Fruit fly (Drosophila melanogaster) whole organism, embryonic: ENCODE measurements around the gene Twdlalpha.
A peak's percentile ranks its signal among the peaks of the same experiment; 100 is the strongest.

Source experiments
- B-H1 ChIP-seq: fragments of 200-800 bp; sonication (Bioruptor generic); IDR thresholded peaks from 3 replicates; pipeline ENCODE4 v1.3.6; 2022; ENCODE audit warnings: missing biosample characterization, missing genetic modification characterization
- CG10366 ChIP-seq: fragments of 200-800 bp; sonication (Bioruptor generic); IDR thresholded peaks from 2 replicates; pipeline ENCODE4 v1.3.6; 2022; ENCODE audit warnings: missing biosample characterization, missing genetic modification characterization
- CG11456 ChIP-seq: fragments of 200-800 bp; sonication (Bioruptor generic); IDR thresholded peaks from 3 replicates; pipeline ENCODE4 v1.3.6; 2022; ENCODE audit warnings: missing biosample characterization, missing genetic modification characterization
- CG12744 ChIP-seq: fragments of 200-800 bp; sonication (Bioruptor generic); optimal IDR thresholded peaks from 2 replicates; lab custom pipeline; 2016; ENCODE audit warnings: missing biosample characterization, missing genetic modification characterization
- CG1602 ChIP-seq: fragments of 200-800 bp; sonication (Bioruptor generic); optimal IDR thresholded peaks from 3 replicates; lab custom pipeline; 2016; ENCODE audit warnings: missing biosample characterization, missing genetic modification characterization
- CG17186 ChIP-seq: fragments of 200-800 bp; sonication (Bioruptor generic); optimal IDR thresholded peaks from 3 replicates; lab custom pipeline; 2017; ENCODE audit warnings: missing biosample characterization, missing genetic modification reagents, missing genetic modification characterization
- CG2712 ChIP-seq: fragments of 200-800 bp; optimal IDR thresholded peaks from 3 replicates; lab custom pipeline; 2019; ENCODE audit warnings: missing biosample characterization, mild to moderate bottlenecking, missing genetic modification characterization, moderate library complexity
- CG6683 ChIP-seq: fragments of 200-800 bp; sonication (Bioruptor generic); optimal IDR thresholded peaks from 2 replicates; lab custom pipeline; 2017; ENCODE audit warnings: missing biosample characterization, mild to moderate bottlenecking, missing genetic modification characterization, missing genetic modification reagents
- CG6813 ChIP-seq: fragments of 200-800 bp; sonication (Bioruptor generic); optimal IDR thresholded peaks from 2 replicates; lab custom pipeline; 2017; ENCODE audit warnings: missing biosample characterization, missing genetic modification characterization, mild to moderate bottlenecking, moderate library complexity, missing genetic modification reagents
- CG6854 ChIP-seq: fragments of 200-800 bp; sonication (Bioruptor generic); optimal IDR thresholded peaks from 3 replicates; lab custom pipeline; 2017; ENCODE audit warnings: missing biosample characterization, mild to moderate bottlenecking, missing genetic modification characterization
- CG7963 ChIP-seq: fragments of 200-800 bp; sonication (Bioruptor generic); IDR thresholded peaks from 3 replicates; pipeline ENCODE4 v1.3.6; 2022; ENCODE audit warnings: missing biosample characterization, missing genetic modification characterization; ENCODE audit not compliant: partially characterized antibody
- CG8944 ChIP-seq: fragments of 200-800 bp; sonication (Bioruptor generic); optimal IDR thresholded peaks from 3 replicates; lab custom pipeline; 2016; ENCODE audit warnings: missing biosample characterization, missing genetic modification characterization
- CG9817 ChIP-seq: fragments of 200-800 bp; sonication (Bioruptor generic); optimal IDR thresholded peaks from 2 replicates; lab custom pipeline; 2018; ENCODE audit warnings: missing biosample characterization, mild to moderate bottlenecking, missing genetic modification characterization, moderate library complexity
- CkIIα-i1 ChIP-seq: fragments of 200-800 bp; sonication (Bioruptor generic); IDR thresholded peaks from 2 replicates; pipeline ENCODE4 v1.3.6; 2022; ENCODE audit warnings: missing biosample characterization, missing genetic modification characterization
- E2f2 ChIP-seq: fragments of 200-800 bp; sonication (Bioruptor generic); IDR thresholded peaks from 2 replicates; pipeline ENCODE4 v1.3.6; 2022; ENCODE audit warnings: missing biosample characterization, missing genetic modification characterization
- Eip74EF ChIP-seq, 2 experiments: fragments of 200-800 bp in 1 of 2; fragments of >200 bp in 1 of 2; sonication (Bioruptor generic) in 1 of 2; optimal IDR thresholded peaks; 2 replicates each; lab custom pipeline; 2017 to 2019; ENCODE audit warnings: missing biosample characterization in 2 of 2, missing genetic modification characterization in 2 of 2, mild to moderate bottlenecking in 1 of 2, moderate library complexity in 1 of 2
- Gsc ChIP-seq: fragments of 200-800 bp; sonication (Bioruptor generic); IDR thresholded peaks from 2 replicates; pipeline ENCODE4 v1.3.6; 2022; ENCODE audit warnings: missing biosample characterization, missing genetic modification characterization
- HmgD ChIP-seq: fragments of 200-800 bp; sonication (Bioruptor generic); optimal IDR thresholded peaks from 3 replicates; lab custom pipeline; 2016; ENCODE audit warnings: missing biosample characterization, missing genetic modification characterization
- Hr39 ChIP-seq: fragments of >200 bp; optimal IDR thresholded peaks from 2 replicates; lab custom pipeline; 2017
- Jarid2 ChIP-seq: fragments of 200-800 bp; sonication (Bioruptor generic); optimal IDR thresholded peaks from 3 replicates; lab custom pipeline; 2017; ENCODE audit warnings: mild to moderate bottlenecking, missing biosample characterization, missing genetic modification reagents, missing genetic modification characterization
- Kr ChIP-seq: fragments of 200-800 bp; sonication (Bioruptor generic); optimal IDR thresholded peaks from 2 replicates; lab custom pipeline; 2017; ENCODE audit warnings: missing biosample characterization, mild to moderate bottlenecking, missing genetic modification characterization
- Lhr ChIP-seq: fragments of 200-800 bp; sonication (Bioruptor generic); optimal IDR thresholded peaks from 3 replicates; lab custom pipeline; 2017; ENCODE audit warnings: mild to moderate bottlenecking, missing biosample characterization, missing genetic modification reagents, missing genetic modification characterization
- Lim3 ChIP-seq: fragments of 200-800 bp; sonication (Bioruptor generic); IDR thresholded peaks from 2 replicates; pipeline ENCODE4 v1.3.6; 2022; ENCODE audit warnings: missing biosample characterization, missing genetic modification characterization
- Mad ChIP-seq: fragments of 200-800 bp; sonication (Bioruptor generic); optimal IDR thresholded peaks from 2 replicates; lab custom pipeline; 2016; ENCODE audit warnings: missing biosample characterization, missing genetic modification characterization
- NC2α ChIP-seq: fragments of 200-800 bp; sonication (Bioruptor generic); optimal IDR thresholded peaks from 2 replicates; lab custom pipeline; 2016; ENCODE audit warnings: missing biosample characterization, missing genetic modification characterization
- NFAT ChIP-seq: fragments of 200-800 bp; sonication (Bioruptor generic); IDR thresholded peaks from 2 replicates; pipeline ENCODE4 v1.3.6; 2022; ENCODE audit warnings: missing biosample characterization, missing genetic modification characterization
- NK7.1 ChIP-seq: fragments of 200-800 bp; sonication (Bioruptor generic); optimal IDR thresholded peaks from 3 replicates; lab custom pipeline; 2016; ENCODE audit warnings: missing biosample characterization, missing genetic modification characterization
- Nf-YA ChIP-seq: fragments of 200-800 bp; sonication (Bioruptor generic); IDR thresholded peaks from 2 replicates; pipeline ENCODE4 v1.3.6; 2022; ENCODE audit warnings: missing biosample characterization, missing genetic modification characterization
- Ravus ChIP-seq: fragments of 200-800 bp; sonication (Bioruptor generic); IDR thresholded peaks from 2 replicates; pipeline ENCODE4 v1.3.6; 2022; ENCODE audit warnings: missing biosample characterization, missing genetic modification characterization
- TFAM ChIP-seq: fragments of 200-800 bp; sonication (Bioruptor generic); optimal IDR thresholded peaks from 2 replicates; lab custom pipeline; 2017; ENCODE audit warnings: missing biosample characterization, missing genetic modification characterization, inconsistent platforms
- YL-1 ChIP-seq: fragments of 200-800 bp; sonication (Bioruptor generic); optimal IDR thresholded peaks from 3 replicates; lab custom pipeline; 2017; ENCODE audit warnings: missing biosample characterization, mild to moderate bottlenecking, missing genetic modification characterization
- ac ChIP-seq: fragments of 200-800 bp; sonication (Bioruptor generic); optimal IDR thresholded peaks from 3 replicates; lab custom pipeline; 2017; ENCODE audit warnings: missing biosample characterization, mild to moderate bottlenecking, missing genetic modification characterization
- bbx ChIP-seq: fragments of 200-800 bp; sonication (Bioruptor generic); IDR thresholded peaks from 2 replicates; pipeline ENCODE4 v1.3.6; 2022; ENCODE audit warnings: missing biosample characterization, missing genetic modification characterization; ENCODE audit not compliant: partially characterized antibody
- cato ChIP-seq: fragments of 200-800 bp; sonication (Bioruptor generic); optimal IDR thresholded peaks from 2 replicates; lab custom pipeline; 2016; ENCODE audit warnings: missing biosample characterization, missing genetic modification characterization, borderline replicate concordance
- disco-r ChIP-seq: fragments of 200-800 bp; sonication (Bioruptor generic); optimal IDR thresholded peaks from 2 replicates; lab custom pipeline; 2016; ENCODE audit warnings: missing biosample characterization, missing genetic modification characterization
- en ChIP-seq: fragments of 200-800 bp; sonication (Bioruptor generic); optimal IDR thresholded peaks from 2 replicates; lab custom pipeline; 2016; ENCODE audit warnings: missing biosample characterization, missing genetic modification characterization
- exex ChIP-seq: fragments of 200-800 bp; sonication (Bioruptor generic); optimal IDR thresholded peaks from 4 replicates; lab custom pipeline; 2018; ENCODE audit warnings: missing biosample characterization, mild to moderate bottlenecking, missing genetic modification characterization, moderate library complexity
- ken ChIP-seq: fragments of 200-800 bp; sonication (Bioruptor generic); IDR thresholded peaks from 3 replicates; pipeline ENCODE4 v1.3.6; 2022; ENCODE audit warnings: missing biosample characterization, missing genetic modification characterization
- lmd ChIP-seq: fragments of 200-800 bp; sonication (Bioruptor generic); IDR thresholded peaks from 2 replicates; pipeline ENCODE4 v1.3.6; 2022; ENCODE audit warnings: missing biosample characterization, missing genetic modification characterization
- nau ChIP-seq: fragments of 200-800 bp; sonication (Bioruptor generic); optimal IDR thresholded peaks from 3 replicates; lab custom pipeline; 2017; ENCODE audit warnings: missing biosample characterization, mild to moderate bottlenecking, missing genetic modification characterization, missing genetic modification reagents
- pan ChIP-seq, 4 experiments: fragments of >200 bp in 3 of 4; fragments of 200-800 bp in 1 of 4; sonication (Bioruptor generic) in 1 of 4; optimal IDR thresholded peaks in 3 of 4; IDR thresholded peaks in 1 of 4; 2 replicates each; pipeline versions ENCODE4 v1.3.6 to Lab custom; 2017 to 2022; ENCODE audit warnings: missing biosample characterization in 2 of 4, missing genetic modification characterization in 2 of 4, mixed read lengths in 1 of 4
- peb ChIP-seq: fragments of 200-800 bp; sonication (Bioruptor generic); IDR thresholded peaks from 2 replicates; pipeline ENCODE4 v1.3.6; 2022; ENCODE audit warnings: missing biosample characterization, missing genetic modification characterization
- pfk ChIP-seq: fragments of 200-800 bp; sonication (Bioruptor generic); optimal IDR thresholded peaks from 2 replicates; lab custom pipeline; 2018; ENCODE audit warnings: missing biosample characterization, mild to moderate bottlenecking, missing genetic modification characterization, moderate library complexity
- pita ChIP-seq: fragments of 200-800 bp; sonication (Bioruptor generic); optimal IDR thresholded peaks from 2 replicates; lab custom pipeline; 2017; ENCODE audit warnings: missing biosample characterization, mild to moderate bottlenecking, missing genetic modification characterization
- sob ChIP-seq: fragments of 200-800 bp; sonication (Bioruptor generic); IDR thresholded peaks from 2 replicates; pipeline ENCODE4 v1.3.6; 2022; ENCODE audit warnings: missing biosample characterization, missing genetic modification characterization
- trem ChIP-seq: fragments of 200-800 bp; optimal IDR thresholded peaks from 3 replicates; lab custom pipeline; 2019; ENCODE audit warnings: missing biosample characterization, mild to moderate bottlenecking, missing genetic modification characterization, moderate library complexity
- tx ChIP-seq: fragments of 200-800 bp; sonication (Bioruptor generic); optimal IDR thresholded peaks from 2 replicates; lab custom pipeline; 2016; ENCODE audit warnings: missing biosample characterization, missing genetic modification characterization
- wek ChIP-seq: fragments of 200-800 bp; sonication (Bioruptor generic); optimal IDR thresholded peaks from 3 replicates; lab custom pipeline; 2018; ENCODE audit warnings: missing biosample characterization, mild to moderate bottlenecking, missing genetic modification characterization, moderate library complexity

Twdlalpha gene

DNA sequence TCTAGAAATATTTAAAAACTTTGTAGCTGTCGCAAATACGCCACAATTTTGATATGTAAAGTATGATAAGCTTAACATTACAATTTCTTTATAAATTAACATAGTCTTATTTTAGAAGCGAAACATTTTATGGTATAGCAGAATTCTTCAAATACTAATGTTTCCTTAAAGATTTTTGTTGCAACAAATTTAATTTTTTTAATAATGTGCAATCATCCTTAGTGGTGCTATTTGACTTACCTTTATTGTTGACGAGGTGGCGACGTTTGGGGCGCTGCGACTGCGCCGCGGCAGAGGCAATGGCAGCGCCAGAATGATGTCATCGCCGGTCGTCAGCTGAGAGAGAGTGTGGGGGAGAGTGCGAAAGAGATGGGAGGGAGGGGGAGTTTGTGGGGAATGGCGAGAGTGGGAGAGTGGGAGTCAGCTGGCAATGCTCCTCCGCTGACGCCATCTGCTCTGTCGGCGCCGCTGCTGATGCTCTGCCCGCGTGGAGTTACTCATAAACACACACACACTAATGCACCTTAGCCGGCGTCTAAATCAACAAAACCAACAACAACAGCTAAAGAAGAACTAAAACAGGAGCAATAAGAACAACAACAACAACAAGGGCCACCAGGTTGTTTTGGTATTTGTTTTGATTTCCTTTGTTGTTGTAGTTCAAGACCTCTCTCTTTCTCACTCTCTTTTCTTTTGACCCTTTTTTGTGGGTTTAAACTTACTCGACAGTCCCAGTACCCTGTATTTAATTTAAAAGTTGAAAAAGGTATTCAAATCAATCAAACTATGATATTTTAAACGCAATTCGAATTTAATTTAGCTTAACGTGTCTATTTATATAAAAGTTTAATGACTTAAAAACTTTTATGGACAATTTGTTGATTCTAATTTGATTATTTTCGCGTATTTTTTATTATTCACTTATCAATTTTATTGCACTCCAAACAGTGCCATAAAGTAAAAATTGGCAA is 19.2 kb upstream of the Twdlalpha start (continued):
- no peak for TF ChIP-seq Gsc
- no peak for TF ChIP-seq YL-1
- no peak for TF ChIP-seq pan (optimal IDR thresholded peaks at IDR 0.05; lab: Kevin White, UChicago)
- peak in 1 of 2 experiments; percentile 53 for TF ChIP-seq pan (GFP tag; optimal IDR thresholded peaks at IDR 0.05 in 1 of 2, IDR thresholded peaks at IDR 0.05 in 1 of 2)
- no peak for TF ChIP-seq CG17186
- TF ChIP-seq cato (GFP tag; lab: Kevin White, UChicago) = no peak
- TF ChIP-seq NC2α (GFP tag; lab: Kevin White, UChicago) = no peak
- TF ChIP-seq Jarid2 (GFP tag; lab: Kevin White, UChicago) = peak; percentile 11
- TF ChIP-seq wek (GFP tag; lab: Kevin White, UChicago) = peak; percentile 8
- TF ChIP-seq CG8944 (GFP tag; lab: Kevin White, UChicago) = peak; percentile 32
- peak; percentile 30 for TF ChIP-seq CG6854
- TF ChIP-seq lmd (GFP tag; lab: Robert Waterston, UW) = peak; percentile 82
- TF ChIP-seq CG6683 (GFP tag; lab: Kevin White, UChicago) = no peak
- no peak for TF ChIP-seq HmgD
- 0 out of 2 replicates have a peak, but pooled peaks have one; percentile 39 for TF ChIP-seq NFAT (GFP tag; lab: Robert Waterston, UW)
- peak; percentile 20 for TF ChIP-seq CG6813 (GFP tag; lab: Kevin White, UChicago)
- TF ChIP-seq Eip74EF (GFP tag; optimal IDR thresholded peaks at IDR 0.05; lab: Kevin White, UChicago) = peak in 1 of 2 experiments; percentile 49
- no peak for TF ChIP-seq pita (GFP tag; lab: Kevin White, UChicago)
- peak; percentile 9 for TF ChIP-seq tx (GFP tag; lab: Kevin White, UChicago)
- TF ChIP-seq CG1602 (GFP tag; lab: Kevin White, UChicago) = peak; percentile 42
- TF ChIP-seq B-H1 = peak; percentile 54
- TF ChIP-seq Kr (GFP tag; lab: Kevin White, UChicago) = no peak
- no peak for TF ChIP-seq Lim3 (GFP tag; lab: Robert Waterston, UW)
- no peak for TF ChIP-seq Nf-YA (GFP tag; lab: Robert Waterston, UW)
- peak; percentile 53; the same call in 1 of the 2 replicates for TF ChIP-seq E2f2 (GFP tag; lab: Robert Waterston, UW)
- no peak for TF ChIP-seq CG7963 (GFP tag; lab: Robert Waterston, UW)
- peak; percentile 13 for TF ChIP-seq trem (tag; lab: Kevin White, UChicago)
- no peak for TF ChIP-seq pfk (GFP tag; lab: Kevin White, UChicago)
- peak; percentile 67 for TF ChIP-seq CG10366 (GFP tag; lab: Robert Waterston, UW)
- peak; percentile 33 for TF ChIP-seq en (GFP tag; lab: Kevin White, UChicago)
- TF ChIP-seq TFAM (GFP tag; lab: Kevin White, UChicago) = no peak
- TF ChIP-seq CG11456 (GFP tag; lab: Robert Waterston, UW) = peak; percentile 53; the same call in 2 of the 3 replicates
- no peak for TF ChIP-seq ac (GFP tag; lab: Kevin White, UChicago)
- TF ChIP-seq CG2712 (tag; lab: Kevin White, UChicago) = peak; percentile 76
- peak; percentile 49; the same call in 2 of the 3 replicates for TF ChIP-seq ken
- TF ChIP-seq CG12744 (GFP tag; lab: Kevin White, UChicago) = peak; percentile 32
- no peak for TF ChIP-seq Lhr (GFP tag; lab: Kevin White, UChicago)
- no peak for TF ChIP-seq bbx (GFP tag; lab: Robert Waterston, UW)
- TF ChIP-seq sob (GFP tag; lab: Robert Waterston, UW) = peak; percentile 56; the same call in 1 of the 2 replicates
- TF ChIP-seq peb (GFP tag; lab: Robert Waterston, UW) = no peak
- no peak for TF ChIP-seq exex (tag; lab: Kevin White, UChicago)
- TF ChIP-seq Mad (GFP tag; lab: Kevin White, UChicago) = peak; percentile 38
- TF ChIP-seq Ravus (GFP tag; lab: Robert Waterston, UW) = peak; percentile 15; the same call in 1 of the 2 replicates
- TF ChIP-seq Hr39 = no peak
- peak; percentile 35 for TF ChIP-seq disco-r (GFP tag; lab: Kevin White, UChicago)
- no peak for TF ChIP-seq CkIIα-i1
- peak; percentile 12 for TF ChIP-seq nau (GFP tag; lab: Kevin White, UChicago)
- TF ChIP-seq NK7.1 = no peak
- peak; percentile 69 for TF ChIP-seq CG9817
